Worm (Caenorhabditis elegans) whole organism, early embryonic: Measurements from ENCODE around the gene C50H2.4.

Experiments used
- B0310.2 ChIP-seq: sonication (generic microtip); optimal IDR thresholded peaks from 2 replicates; lab custom pipeline; 2016; ENCODE audit warnings: mild to moderate bottlenecking, missing genetic modification characterization, missing compliant biosample characterization
- F13C5.2 ChIP-seq: sonication (generic microtip); optimal IDR thresholded peaks from 2 replicates; lab custom pipeline; 2017; ENCODE audit warnings: mild to moderate bottlenecking, missing genetic modification characterization, inconsistent platforms, missing compliant biosample characterization
- aly-1 ChIP-seq: sonication (generic microtip); optimal IDR thresholded peaks from 2 replicates; lab custom pipeline; 2016; ENCODE audit warnings: missing genetic modification characterization, missing compliant biosample characterization
- ama-1 ChIP-seq: fragments of 150-350 bp; optimal IDR thresholded peaks from 2 replicates; lab custom pipeline; 2014
- ceh-13 ChIP-seq: fragments of 200-800 bp; sonication (Bioruptor generic); optimal IDR thresholded peaks from 2 replicates; lab custom pipeline; 2018; ENCODE audit warnings: mild to moderate bottlenecking, missing genetic modification characterization, missing compliant biosample characterization
- ceh-36 ChIP-seq: sonication (generic microtip); optimal IDR thresholded peaks from 2 replicates; lab custom pipeline; 2016; ENCODE audit warnings: missing genetic modification characterization, inconsistent platforms, missing compliant biosample characterization
- ets-7 ChIP-seq: sonication (generic microtip); optimal IDR thresholded peaks from 2 replicates; lab custom pipeline; 2016; ENCODE audit warnings: missing genotype, missing genetic modification characterization, missing compliant biosample characterization
- flt-1 ChIP-seq: fragments of 200-800 bp; sonication (Bioruptor generic); IDR thresholded peaks from 2 replicates; pipeline ENCODE4 v1.3.6; 2022; ENCODE audit warnings: missing genetic modification characterization, missing compliant biosample characterization
- hmbx-1 ChIP-seq: sonication (generic microtip); optimal IDR thresholded peaks from 2 replicates; lab custom pipeline; 2016; ENCODE audit warnings: mild to moderate bottlenecking, missing genetic modification characterization, missing compliant biosample characterization
- hmg-4 ChIP-seq: fragments of 200-800 bp; sonication (Bioruptor generic); optimal IDR thresholded peaks from 2 replicates; lab custom pipeline; 2018; ENCODE audit warnings: mild to moderate bottlenecking, missing genetic modification characterization, missing compliant biosample characterization
- hnd-1 ChIP-seq: sonication (generic microtip); optimal IDR thresholded peaks from 2 replicates; lab custom pipeline; 2016; ENCODE audit warnings: missing genetic modification characterization, missing compliant biosample characterization
- pes-1 ChIP-seq: fragments of 200-800 bp; sonication (Bioruptor generic); IDR thresholded peaks from 2 replicates; pipeline ENCODE4 v1.3.6; 2022; ENCODE audit warnings: missing genetic modification reagents, missing genetic modification characterization, missing compliant biosample characterization
- scrt-1 ChIP-seq: fragments of 200-800 bp; sonication (Bioruptor generic); IDR thresholded peaks from 2 replicates; pipeline ENCODE4 v1.3.6; 2022; ENCODE audit warnings: missing genetic modification characterization, missing compliant biosample characterization
- sea-1 ChIP-seq: fragments of 200-800 bp; sonication (Bioruptor generic); conservative IDR thresholded peaks from 2 replicates; pipeline ENCODE4 v1.3.6; 2022; ENCODE audit warnings: missing genetic modification characterization, missing compliant biosample characterization
- tbx-11 ChIP-seq: fragments of 200-800 bp; sonication (Bioruptor generic); IDR thresholded peaks from 2 replicates; pipeline ENCODE4 v1.3.6; 2022; ENCODE audit warnings: missing genetic modification characterization, missing compliant biosample characterization
- tbx-37 ChIP-seq: fragments of 200-800 bp; sonication (Bioruptor generic); conservative IDR thresholded peaks from 2 replicates; pipeline ENCODE4 v1.3.6; 2022; ENCODE audit warnings: missing genetic modification reagents, missing genetic modification characterization, missing compliant biosample characterization
- tra-4 ChIP-seq: sonication (generic microtip); optimal IDR thresholded peaks from 2 replicates; lab custom pipeline; 2017; ENCODE audit warnings: missing genetic modification characterization, missing compliant biosample characterization

The C50H2.4 gene

ce11 chrV:9913863-9914262 is 2.9 kb upstream of the C50H2.4 start, which contains the start of gene fipr-10:
TSS of gene fipr-10 (plus strand) at chrV:9914163.
- TF ChIP-seq hmbx-1 (tag; lab: Kevin White, UChicago) (no peak), ama-1 (lab: Kevin White, UChicago) (no peak), scrt-1 (GFP tag; lab: Robert Waterston, UW) (no peak), tra-4 (tag; lab: Kevin White, UChicago) (no peak), hnd-1 (no peak), B0310.2 (no peak), ceh-13 (no peak), flt-1 (GFP tag; lab: Robert Waterston, UW) (no peak), ceh-36 (tag; lab: Kevin White, UChicago) (no peak), tbx-11 (GFP tag; lab: Robert Waterston, UW) (no peak), tbx-37 (GFP tag; lab: Robert Waterston, UW) (no peak), aly-1 (tag; lab: Kevin White, UChicago) (no peak), sea-1 (GFP tag; lab: Robert Waterston, UW) (no peak)

- TF ChIP-seq scrt-1 (GFP tag; lab: Robert Waterston, UW) = no peak
- no peak for TF ChIP-seq hmg-4
- no peak for TF ChIP-seq aly-1 (tag; lab: Kevin White, UChicago)
- TF ChIP-seq hnd-1 = no peak
- no peak for TF ChIP-seq sea-1 (GFP tag; lab: Robert Waterston, UW)
- no peak for TF ChIP-seq pes-1 (GFP tag; lab: Robert Waterston, UW)
- TF ChIP-seq ceh-36 (tag; lab: Kevin White, UChicago) = no peak
- no peak for TF ChIP-seq flt-1 (GFP tag; lab: Robert Waterston, UW)
- TF ChIP-seq ets-7 (tag; lab: Kevin White, UChicago) = no peak
- TF ChIP-seq ceh-13 = no peak
- TF ChIP-seq tra-4 (tag; lab: Kevin White, UChicago) = no peak
- no peak for TF ChIP-seq ama-1 (lab: Kevin White, UChicago)
- no peak for TF ChIP-seq tbx-11 (GFP tag; lab: Robert Waterston, UW)
- no peak for TF ChIP-seq B0310.2
- TF ChIP-seq hmbx-1 (tag; lab: Kevin White, UChicago) = no peak
Measured at ce11 chrV:9915021-9915420, 1.7 kb upstream of the C50H2.4 start, which contains the start of gene mec-9. TSS of gene mec-9 (minus strand) at chrV:9915121.

- TF ChIP-seq hmg-4 = no peak
- no peak for TF ChIP-seq hmbx-1 (tag; lab: Kevin White, UChicago)
- TF ChIP-seq ets-7 (tag; lab: Kevin White, UChicago) = no peak
- no peak for TF ChIP-seq ceh-13
- no peak for TF ChIP-seq F13C5.2 (tag; lab: Kevin White, UChicago)
- TF ChIP-seq sea-1 (GFP tag; lab: Robert Waterston, UW) = no peak
- TF ChIP-seq scrt-1 (GFP tag; lab: Robert Waterston, UW) = no peak
- TF ChIP-seq ama-1 (lab: Kevin White, UChicago) = no peak
- TF ChIP-seq tbx-37 (GFP tag; lab: Robert Waterston, UW) = no peak
- no peak for TF ChIP-seq aly-1 (tag; lab: Kevin White, UChicago)
- no peak for TF ChIP-seq tbx-11 (GFP tag; lab: Robert Waterston, UW)
- TF ChIP-seq hnd-1 = no peak
Measured at ce11 chrV:9918410-9918809, 1.6 kb downstream of the C50H2.4 start, which contains the start of gene C50H2.5. TSS of gene C50H2.5 (plus strand) at chrV:9918710.

DNA sequence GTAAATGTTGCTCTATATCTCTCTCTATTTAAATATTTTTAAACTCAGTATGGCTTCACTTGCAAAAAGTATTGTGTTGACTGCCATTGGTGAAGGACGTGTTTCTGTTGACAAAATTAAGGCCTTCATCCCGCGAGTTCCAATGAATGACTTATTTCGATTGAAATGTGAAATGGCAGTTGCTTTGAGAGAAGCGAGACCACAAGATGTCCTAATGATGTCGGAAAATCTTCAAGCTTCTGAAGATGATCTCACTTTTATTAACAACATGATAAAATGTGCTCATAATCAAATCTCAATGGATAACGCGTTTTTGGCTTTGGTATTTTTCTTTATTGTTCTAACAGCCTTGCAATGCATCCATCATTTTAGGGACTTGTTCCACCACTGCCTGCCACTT is 4.5 kb downstream of the C50H2.4 start, which contains the start of gene ceh-75:
Gene ceh-75, plus strand, starts transcription at position 50 of the 400 bp plus-strand sequence.
- no peak for TF ChIP-seq hnd-1
- TF ChIP-seq hmg-4 = no peak
- TF ChIP-seq ama-1 (lab: Kevin White, UChicago) = no peak
- TF ChIP-seq tra-4 (tag; lab: Kevin White, UChicago) = no peak
- TF ChIP-seq aly-1 (tag; lab: Kevin White, UChicago) = no peak
- TF ChIP-seq sea-1 (GFP tag; lab: Robert Waterston, UW) = no peak
- no peak for TF ChIP-seq tbx-37 (GFP tag; lab: Robert Waterston, UW)
- no peak for TF ChIP-seq ceh-13
- no peak for TF ChIP-seq B0310.2
- no peak for TF ChIP-seq F13C5.2 (tag; lab: Kevin White, UChicago)
- no peak for TF ChIP-seq scrt-1 (GFP tag; lab: Robert Waterston, UW)
- TF ChIP-seq ets-7 (tag; lab: Kevin White, UChicago) = no peak
- TF ChIP-seq ceh-36 (tag; lab: Kevin White, UChicago) = no peak
- TF ChIP-seq flt-1 (GFP tag; lab: Robert Waterston, UW) = no peak
- TF ChIP-seq hmbx-1 (tag; lab: Kevin White, UChicago) = no peak
- TF ChIP-seq pes-1 (GFP tag; lab: Robert Waterston, UW) = no peak
- TF ChIP-seq tbx-11 (GFP tag; lab: Robert Waterston, UW) = no peak

ce11 chrV:9922481-9922880 is 5.7 kb downstream of the C50H2.4 start, which contains the start of gene C50H2.7:
TSS of gene C50H2.7 (plus strand) at chrV:9922781.
- no peak for TF ChIP-seq ceh-36 (tag; lab: Kevin White, UChicago)
- TF ChIP-seq ceh-13 = no peak
- no peak for TF ChIP-seq aly-1 (tag; lab: Kevin White, UChicago)
- TF ChIP-seq ama-1 (lab: Kevin White, UChicago) = no peak
- TF ChIP-seq tra-4 (tag; lab: Kevin White, UChicago) = no peak
- no peak for TF ChIP-seq flt-1 (GFP tag; lab: Robert Waterston, UW)
- TF ChIP-seq tbx-37 (GFP tag; lab: Robert Waterston, UW) = no peak
- no peak for TF ChIP-seq hmg-4
- TF ChIP-seq ets-7 (tag; lab: Kevin White, UChicago) = no peak
- no peak for TF ChIP-seq B0310.2
- no peak for TF ChIP-seq tbx-11 (GFP tag; lab: Robert Waterston, UW)
- no peak for TF ChIP-seq pes-1 (GFP tag; lab: Robert Waterston, UW)
- TF ChIP-seq scrt-1 (GFP tag; lab: Robert Waterston, UW) = no peak
- no peak for TF ChIP-seq sea-1 (GFP tag; lab: Robert Waterston, UW)
- no peak for TF ChIP-seq hnd-1
- TF ChIP-seq hmbx-1 (tag; lab: Kevin White, UChicago) = no peak

DNA sequence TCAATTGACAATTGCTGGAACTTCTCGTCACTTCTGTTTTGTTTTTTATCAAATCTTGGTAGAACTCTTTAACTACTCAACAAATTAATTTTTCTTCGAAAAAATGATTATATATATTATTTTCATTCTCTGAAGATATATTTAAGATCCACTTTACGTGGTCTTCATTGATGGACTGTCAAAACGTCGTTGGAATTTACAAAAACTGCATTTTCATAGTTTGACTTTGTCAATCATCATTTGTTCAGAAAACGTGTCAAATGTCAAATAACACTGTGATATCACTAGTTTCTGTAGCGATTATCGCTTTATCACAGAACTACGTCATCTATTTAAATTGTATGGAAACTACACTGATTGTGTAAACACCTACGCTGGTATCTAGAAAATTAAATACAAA is 7.6 kb downstream of the C50H2.4 start:
- TF ChIP-seq ama-1 (lab: Kevin White, UChicago) (no peak), ceh-13 (no peak), ceh-36 (tag; lab: Kevin White, UChicago) (no peak), tra-4 (tag; lab: Kevin White, UChicago) (no peak), tbx-37 (GFP tag; lab: Robert Waterston, UW) (no peak), aly-1 (tag; lab: Kevin White, UChicago) (no peak), sea-1 (GFP tag; lab: Robert Waterston, UW) (no peak), scrt-1 (GFP tag; lab: Robert Waterston, UW) (no peak), flt-1 (GFP tag; lab: Robert Waterston, UW) (no peak), ets-7 (tag; lab: Kevin White, UChicago) (no peak), hmbx-1 (tag; lab: Kevin White, UChicago) (no peak), B0310.2 (no peak), hnd-1 (no peak), tbx-11 (GFP tag; lab: Robert Waterston, UW) (no peak), F13C5.2 (tag; lab: Kevin White, UChicago) (no peak)
